Worm (Caenorhabditis elegans) whole organism, early embryonic: ENCODE results near the gene jhdm-1.

Source experiments
- B0310.2 ChIP-seq: sonication (generic microtip); optimal IDR thresholded peaks from 2 replicates; lab custom pipeline; 2016; ENCODE audit warnings: mild to moderate bottlenecking, missing genetic modification characterization, missing compliant biosample characterization
- F13C5.2 ChIP-seq: sonication (generic microtip); optimal IDR thresholded peaks from 2 replicates; lab custom pipeline; 2017; ENCODE audit warnings: mild to moderate bottlenecking, missing genetic modification characterization, inconsistent platforms, missing compliant biosample characterization
- aly-1 ChIP-seq: sonication (generic microtip); optimal IDR thresholded peaks from 2 replicates; lab custom pipeline; 2016; ENCODE audit warnings: missing genetic modification characterization, missing compliant biosample characterization
- ama-1 ChIP-seq: fragments of 150-350 bp; optimal IDR thresholded peaks from 2 replicates; lab custom pipeline; 2014
- ceh-13 ChIP-seq: fragments of 200-800 bp; sonication (Bioruptor generic); optimal IDR thresholded peaks from 2 replicates; lab custom pipeline; 2018; ENCODE audit warnings: mild to moderate bottlenecking, missing genetic modification characterization, missing compliant biosample characterization
- ceh-36 ChIP-seq: sonication (generic microtip); optimal IDR thresholded peaks from 2 replicates; lab custom pipeline; 2016; ENCODE audit warnings: missing genetic modification characterization, inconsistent platforms, missing compliant biosample characterization
- ets-7 ChIP-seq: sonication (generic microtip); optimal IDR thresholded peaks from 2 replicates; lab custom pipeline; 2016; ENCODE audit warnings: missing genotype, missing genetic modification characterization, missing compliant biosample characterization
- flt-1 ChIP-seq: fragments of 200-800 bp; sonication (Bioruptor generic); IDR thresholded peaks from 2 replicates; pipeline ENCODE4 v1.3.6; 2022; ENCODE audit warnings: missing genetic modification characterization, missing compliant biosample characterization
- hmbx-1 ChIP-seq: sonication (generic microtip); optimal IDR thresholded peaks from 2 replicates; lab custom pipeline; 2016; ENCODE audit warnings: mild to moderate bottlenecking, missing genetic modification characterization, missing compliant biosample characterization
- hmg-4 ChIP-seq: fragments of 200-800 bp; sonication (Bioruptor generic); optimal IDR thresholded peaks from 2 replicates; lab custom pipeline; 2018; ENCODE audit warnings: mild to moderate bottlenecking, missing genetic modification characterization, missing compliant biosample characterization
- hnd-1 ChIP-seq: sonication (generic microtip); optimal IDR thresholded peaks from 2 replicates; lab custom pipeline; 2016; ENCODE audit warnings: missing genetic modification characterization, missing compliant biosample characterization
- pes-1 ChIP-seq: fragments of 200-800 bp; sonication (Bioruptor generic); IDR thresholded peaks from 2 replicates; pipeline ENCODE4 v1.3.6; 2022; ENCODE audit warnings: missing genetic modification reagents, missing genetic modification characterization, missing compliant biosample characterization
- scrt-1 ChIP-seq: fragments of 200-800 bp; sonication (Bioruptor generic); IDR thresholded peaks from 2 replicates; pipeline ENCODE4 v1.3.6; 2022; ENCODE audit warnings: missing genetic modification characterization, missing compliant biosample characterization
- sea-1 ChIP-seq: fragments of 200-800 bp; sonication (Bioruptor generic); conservative IDR thresholded peaks from 2 replicates; pipeline ENCODE4 v1.3.6; 2022; ENCODE audit warnings: missing genetic modification characterization, missing compliant biosample characterization
- tbx-11 ChIP-seq: fragments of 200-800 bp; sonication (Bioruptor generic); IDR thresholded peaks from 2 replicates; pipeline ENCODE4 v1.3.6; 2022; ENCODE audit warnings: missing genetic modification characterization, missing compliant biosample characterization
- tbx-37 ChIP-seq: fragments of 200-800 bp; sonication (Bioruptor generic); conservative IDR thresholded peaks from 2 replicates; pipeline ENCODE4 v1.3.6; 2022; ENCODE audit warnings: missing genetic modification reagents, missing genetic modification characterization, missing compliant biosample characterization
- tra-4 ChIP-seq: sonication (generic microtip); optimal IDR thresholded peaks from 2 replicates; lab custom pipeline; 2017; ENCODE audit warnings: missing genetic modification characterization, missing compliant biosample characterization

jhdm-1 gene

DNA sequence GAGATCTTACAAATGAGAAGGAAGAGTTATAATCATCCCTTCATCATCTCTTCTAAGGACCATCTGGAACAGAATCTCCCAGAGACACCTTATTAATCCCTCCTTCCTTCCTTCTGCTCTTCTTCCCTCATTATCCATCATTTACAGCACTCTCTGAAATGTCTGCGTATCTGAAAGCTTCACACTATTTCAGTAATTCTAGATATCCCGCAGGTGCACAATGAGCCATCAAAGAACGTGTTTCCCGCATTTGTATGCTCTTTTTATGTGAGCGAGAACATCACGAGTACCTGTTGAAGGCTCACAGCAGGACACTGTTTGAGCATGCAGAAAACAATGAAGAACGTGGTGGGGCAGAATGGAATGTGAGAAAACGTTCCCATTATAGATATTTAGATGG lies 22.1 kb downstream of the jhdm-1 start:
- TF ChIP-seq tbx-11 (GFP tag; lab: Robert Waterston, UW) (no peak), flt-1 (no peak), ceh-36 (peak; percentile 46)

DNA sequence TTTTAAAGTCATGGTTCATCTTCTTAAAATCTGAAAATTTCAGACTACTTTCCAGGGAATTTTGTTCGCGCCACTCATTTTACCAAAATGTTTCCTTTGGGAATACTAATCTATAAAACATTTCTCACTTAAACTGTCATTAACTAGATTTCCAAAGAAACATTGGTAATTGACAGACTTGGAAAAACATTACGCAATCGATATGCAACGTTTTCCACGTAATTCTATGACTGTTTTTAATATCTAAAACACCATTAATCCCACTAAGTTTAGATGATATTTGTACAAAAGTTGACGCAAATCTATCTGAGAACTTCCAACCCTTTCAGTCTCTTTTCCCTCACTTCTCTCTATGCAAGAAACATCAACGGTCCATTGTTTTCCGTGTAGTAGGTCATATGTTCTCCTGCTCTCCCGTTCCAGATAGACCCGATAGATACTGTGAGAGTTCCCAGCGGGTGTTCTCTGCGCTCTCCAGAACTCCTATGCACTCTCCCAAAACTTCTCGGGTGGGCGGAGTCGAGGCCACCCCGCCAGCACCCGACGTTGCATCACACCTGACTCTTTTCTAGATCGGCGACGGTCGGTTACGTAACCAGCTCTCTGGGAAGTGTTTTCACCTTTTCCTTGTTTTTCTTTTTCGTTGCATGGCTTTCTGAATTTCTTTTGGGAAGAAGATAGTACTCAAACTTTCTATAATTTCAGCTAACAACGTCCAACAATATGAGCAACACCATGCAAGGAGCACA lies 24.1 kb downstream of the jhdm-1 start, which contains the start of gene zip-8:
TSS of gene zip-8 (plus strand) at position 700 of the 749 bp plus-strand sequence.
- no peak for TF ChIP-seq pes-1
- TF ChIP-seq sea-1, result no peak
- no peak for TF ChIP-seq aly-1 (tag; lab: Kevin White, UChicago)
- no peak for TF ChIP-seq tbx-37 (GFP tag; lab: Robert Waterston, UW)
- TF ChIP-seq tra-4, result no peak
- TF ChIP-seq hmbx-1 (tag; lab: Kevin White, UChicago), result no peak
- no peak for TF ChIP-seq F13C5.2 (tag; lab: Kevin White, UChicago)
- TF ChIP-seq B0310.2, result no peak
- no peak for TF ChIP-seq ets-7 (tag; lab: Kevin White, UChicago)
- TF ChIP-seq flt-1, result no peak
- no peak for TF ChIP-seq ama-1 (lab: Kevin White, UChicago)
- TF ChIP-seq tbx-11 (GFP tag; lab: Robert Waterston, UW), result no peak
- TF ChIP-seq ceh-36, result no peak
- TF ChIP-seq hmg-4 (GFP tag; lab: Kevin White, UChicago), result no peak

DNA sequence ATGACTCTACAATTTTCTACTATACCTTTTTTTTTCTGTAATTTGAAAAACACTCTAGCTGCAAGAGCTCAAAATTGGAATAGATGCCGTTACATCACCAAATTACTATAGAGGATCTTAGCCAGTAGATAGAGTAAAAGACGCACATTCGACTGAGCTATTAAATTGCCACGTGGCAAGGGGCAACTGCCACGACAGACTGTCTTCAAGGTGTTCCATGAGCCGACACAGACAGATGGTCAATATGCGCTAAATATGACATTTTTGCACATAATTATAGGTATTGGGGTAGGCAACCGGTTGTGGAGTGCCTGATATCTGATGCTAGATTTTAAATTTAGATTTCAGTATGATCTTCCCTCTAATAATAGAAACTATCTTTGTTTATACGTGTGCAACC lies 25.2 kb downstream of the jhdm-1 start:
- TF ChIP-seq F13C5.2 (tag; lab: Kevin White, UChicago) (no peak), tbx-37 (GFP tag; lab: Robert Waterston, UW) (no peak), tbx-11 (GFP tag; lab: Robert Waterston, UW) (no peak), pes-1 (no peak), ceh-36 (no peak), scrt-1 (GFP tag; lab: Robert Waterston, UW) (no peak), hnd-1 (tag; lab: Kevin White, UChicago) (no peak), hmbx-1 (tag; lab: Kevin White, UChicago) (no peak), tra-4 (no peak), hmg-4 (GFP tag; lab: Kevin White, UChicago) (no peak), flt-1 (no peak), ets-7 (tag; lab: Kevin White, UChicago) (no peak), sea-1 (no peak), ceh-13 (GFP tag; lab: Kevin White, UChicago) (no peak), ama-1 (lab: Kevin White, UChicago) (no peak), B0310.2 (no peak)

DNA sequence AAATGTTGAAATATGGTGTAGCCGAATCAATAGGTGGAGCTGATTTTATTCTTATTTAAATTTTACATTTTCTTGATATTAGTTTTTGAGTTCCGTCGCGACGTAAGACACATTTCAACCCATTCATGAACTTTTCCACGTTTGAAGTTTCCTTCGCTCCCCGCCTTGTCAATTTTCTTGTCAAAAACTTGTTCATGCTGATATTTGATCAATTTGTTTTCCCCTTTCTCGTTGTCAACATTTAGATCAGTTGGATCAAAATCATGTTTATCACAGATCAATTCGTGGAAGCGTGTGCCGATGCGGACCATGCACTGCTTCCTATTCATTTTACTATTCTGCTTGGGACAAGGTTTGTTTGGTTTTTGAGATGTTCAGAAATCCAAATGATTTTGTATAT lies 28.6 kb downstream of the jhdm-1 start, which contains the start of gene chtb-2:
TSS of gene chtb-2 (plus strand) at position 301 of the 400 bp plus-strand sequence.
- TF ChIP-seq hmbx-1 (tag; lab: Kevin White, UChicago), result no peak
- no peak for TF ChIP-seq ama-1 (lab: Kevin White, UChicago)
- TF ChIP-seq tbx-11 (GFP tag; lab: Robert Waterston, UW), result no peak
- no peak for TF ChIP-seq aly-1 (tag; lab: Kevin White, UChicago)
- TF ChIP-seq hmg-4 (GFP tag; lab: Kevin White, UChicago), result no peak
- TF ChIP-seq sea-1, result no peak
- TF ChIP-seq ceh-13 (GFP tag; lab: Kevin White, UChicago), result no peak
- no peak for TF ChIP-seq ceh-36
- TF ChIP-seq pes-1, result no peak
- no peak for TF ChIP-seq ets-7 (tag; lab: Kevin White, UChicago)
- no peak for TF ChIP-seq tra-4
- TF ChIP-seq flt-1, result no peak
- TF ChIP-seq scrt-1 (GFP tag; lab: Robert Waterston, UW), result no peak
- TF ChIP-seq B0310.2, result no peak
- TF ChIP-seq tbx-37 (GFP tag; lab: Robert Waterston, UW), result no peak
- TF ChIP-seq hnd-1 (tag; lab: Kevin White, UChicago), result no peak
- TF ChIP-seq F13C5.2 (tag; lab: Kevin White, UChicago), result no peak

DNA sequence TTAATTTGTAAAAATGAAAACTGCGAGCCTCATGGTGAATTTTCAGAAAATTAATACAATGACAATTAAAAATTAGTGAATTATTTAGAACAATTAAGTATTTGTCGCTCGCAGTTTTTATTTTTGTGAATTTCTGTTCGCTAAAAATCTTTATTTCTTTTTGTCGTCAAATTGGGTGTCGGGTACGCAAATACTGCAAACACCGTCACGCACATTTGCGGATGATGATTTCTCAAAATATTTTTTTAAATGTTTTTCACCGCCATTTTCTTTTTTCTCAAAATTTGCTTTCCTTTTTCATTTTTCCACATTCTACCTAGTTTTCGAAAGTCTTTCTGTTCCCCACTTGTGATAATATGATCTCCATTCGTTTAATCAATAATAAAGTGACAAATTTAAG lies 34.6 kb downstream of the jhdm-1 start:
- TF ChIP-seq ets-7 (tag; lab: Kevin White, UChicago) (no peak), ama-1 (lab: Kevin White, UChicago) (no peak), tbx-11 (GFP tag; lab: Robert Waterston, UW) (no peak), ceh-36 (no peak), tbx-37 (GFP tag; lab: Robert Waterston, UW) (no peak), hmg-4 (GFP tag; lab: Kevin White, UChicago) (no peak), pes-1 (no peak), scrt-1 (GFP tag; lab: Robert Waterston, UW) (no peak), tra-4 (no peak)

DNA sequence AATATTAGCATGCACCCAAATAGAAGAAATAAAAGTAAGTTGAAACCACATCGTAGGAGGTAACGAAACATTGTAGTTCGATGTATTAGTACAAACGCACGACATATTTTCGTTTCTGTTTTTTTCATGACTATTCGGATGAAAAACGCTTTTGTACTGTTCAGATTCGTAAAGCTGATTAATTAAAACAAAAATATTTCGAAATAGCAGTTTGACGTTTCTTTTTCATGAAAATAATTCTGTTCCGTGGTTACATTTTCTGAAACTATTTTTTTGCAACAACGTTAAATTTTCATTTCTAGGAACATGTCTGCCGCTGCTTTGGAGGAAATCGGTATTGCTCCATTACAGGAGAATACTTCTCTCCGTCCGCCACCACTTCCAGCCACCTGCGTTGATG lies 35.2 kb downstream of the jhdm-1 start, which contains the start of gene rpt-3:
TSS of gene rpt-3 (plus strand) at position 301 of the 400 bp plus-strand sequence.
- no peak for TF ChIP-seq tra-4
- TF ChIP-seq ceh-36, result no peak
- no peak for TF ChIP-seq B0310.2
- no peak for TF ChIP-seq tbx-37 (GFP tag; lab: Robert Waterston, UW)
- no peak for TF ChIP-seq aly-1 (tag; lab: Kevin White, UChicago)
- no peak for TF ChIP-seq tbx-11 (GFP tag; lab: Robert Waterston, UW)
- no peak for TF ChIP-seq ets-7 (tag; lab: Kevin White, UChicago)
- no peak for TF ChIP-seq hmbx-1 (tag; lab: Kevin White, UChicago)
- no peak for TF ChIP-seq pes-1
- no peak for TF ChIP-seq ceh-13 (GFP tag; lab: Kevin White, UChicago)
- no peak for TF ChIP-seq hmg-4 (GFP tag; lab: Kevin White, UChicago)
- TF ChIP-seq scrt-1 (GFP tag; lab: Robert Waterston, UW), result no peak
- TF ChIP-seq flt-1, result no peak
- TF ChIP-seq hnd-1 (tag; lab: Kevin White, UChicago), result no peak
- TF ChIP-seq sea-1, result no peak

DNA sequence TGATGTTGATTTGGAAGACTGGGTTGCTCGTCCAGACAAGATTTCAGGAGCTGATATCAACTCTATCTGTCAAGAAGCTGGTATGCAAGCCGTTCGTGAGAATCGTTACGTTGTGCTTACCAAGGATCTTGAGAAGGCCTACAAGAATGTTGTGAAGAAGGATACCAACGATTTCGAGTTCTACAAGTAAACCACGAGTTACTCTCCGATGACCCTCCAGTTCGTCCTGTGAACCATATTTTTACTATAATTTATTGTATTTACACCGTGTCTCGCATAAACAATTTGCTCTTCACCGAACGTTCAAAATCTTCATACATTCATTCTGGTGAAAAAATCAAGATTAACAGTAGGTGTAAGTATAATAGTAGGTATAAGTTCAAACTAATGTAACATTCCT lies 36.7 kb downstream of the jhdm-1 start:
- TF ChIP-seq tra-4 (no peak), ets-7 (tag; lab: Kevin White, UChicago) (no peak), aly-1 (tag; lab: Kevin White, UChicago) (no peak), ceh-36 (no peak), pes-1 (no peak), hmg-4 (GFP tag; lab: Kevin White, UChicago) (no peak), scrt-1 (GFP tag; lab: Robert Waterston, UW) (no peak), F13C5.2 (tag; lab: Kevin White, UChicago) (no peak), B0310.2 (no peak)
